Worm (Caenorhabditis elegans): ENCODE measurements around the gene C01G12.16.

- TF ChIP-seq sptf-1 (tag; optimal IDR thresholded peaks at IDR 0.05) (no peak), mep-1 (tag; optimal IDR thresholded peaks at IDR 0.05) (peak; percentile 68), blmp-1 (tag; optimal IDR thresholded peaks at IDR 0.05) (no peak), lsy-2 (tag; optimal IDR thresholded peaks at IDR 0.05) (peak; percentile 97), nhr-237 (tag; optimal IDR thresholded peaks at IDR 0.05) (peak; percentile 26), ztf-11 (tag; optimal IDR thresholded peaks at IDR 0.05) (no peak)
Measured at ce11 chrIII:4150919-4151318, 10.1 kb upstream of the C01G12.16 start.

All from whole organism, mixed stage, embryonic.